Worm (Caenorhabditis elegans) whole organism, late embryonic: ENCODE results near the gene T15B12.1.

Source experiments
- C08G9.2 ChIP-seq: sonication (generic microtip); optimal IDR thresholded peaks from 2 replicates; lab custom pipeline; 2016; ENCODE audit warnings: mild to moderate bottlenecking, missing genetic modification characterization, moderate library complexity, missing compliant biosample characterization
- C38D4.7 ChIP-seq: fragments of 200-800 bp; sonication (Bioruptor generic); optimal IDR thresholded peaks from 2 replicates; lab custom pipeline; 2018; ENCODE audit warnings: mild to moderate bottlenecking, missing genetic modification characterization, moderate library complexity, missing compliant biosample characterization
- K02D7.2 ChIP-seq: sonication (generic microtip); optimal IDR thresholded peaks from 2 replicates; lab custom pipeline; 2017; ENCODE audit warnings: mild to moderate bottlenecking, missing genetic modification characterization, missing compliant biosample characterization
- ahr-1 ChIP-seq: sonication (generic microtip); optimal IDR thresholded peaks from 2 replicates; lab custom pipeline; 2016; ENCODE audit warnings: missing genetic modification characterization, missing compliant biosample characterization
- ceh-19 ChIP-seq: fragments of 200-800 bp; sonication (Bioruptor generic); optimal IDR thresholded peaks from 2 replicates; lab custom pipeline; 2018; ENCODE audit warnings: mild to moderate bottlenecking, missing genetic modification characterization, missing compliant biosample characterization
- ceh-2 ChIP-seq: sonication (generic microtip); optimal IDR thresholded peaks from 2 replicates; lab custom pipeline; 2016; ENCODE audit warnings: missing genotype, missing genetic modification characterization, missing compliant biosample characterization
- ceh-22 ChIP-seq: sonication (generic microtip); optimal IDR thresholded peaks from 2 replicates; lab custom pipeline; 2017; ENCODE audit warnings: missing biosample characterization, missing genetic modification characterization
- ceh-45 ChIP-seq: fragments of 200-800 bp; sonication (Bioruptor generic); IDR thresholded peaks from 2 replicates; pipeline ENCODE4 v1.3.6; 2022; ENCODE audit warnings: missing genetic modification reagents, missing genetic modification characterization, missing compliant biosample characterization
- ceh-48 ChIP-seq: sonication (generic microtip); optimal IDR thresholded peaks from 2 replicates; lab custom pipeline; 2016; ENCODE audit warnings: missing genetic modification characterization, inconsistent platforms, missing compliant biosample characterization
- ceh-6 ChIP-seq: fragments of 200-800 bp; sonication (Bioruptor generic); optimal IDR thresholded peaks from 2 replicates; lab custom pipeline; 2018; ENCODE audit warnings: mild to moderate bottlenecking, missing genetic modification characterization, missing compliant biosample characterization
- che-1 ChIP-seq: sonication (generic microtip); optimal IDR thresholded peaks from 2 replicates; lab custom pipeline; 2016; ENCODE audit warnings: mild to moderate bottlenecking, missing genetic modification characterization, missing compliant biosample characterization
- dmd-4 ChIP-seq: sonication (generic microtip); optimal IDR thresholded peaks from 2 replicates; lab custom pipeline; 2016; ENCODE audit warnings: borderline replicate concordance, missing genetic modification characterization, missing compliant biosample characterization
- dve-1 ChIP-seq: sonication (generic microtip); optimal IDR thresholded peaks from 2 replicates; lab custom pipeline; 2017; ENCODE audit warnings: antibody characterized with exemption, mild to moderate bottlenecking, missing genetic modification characterization, missing compliant biosample characterization
- elt-2 ChIP-seq: sonication (generic microtip); optimal IDR thresholded peaks from 2 replicates; lab custom pipeline; 2016; ENCODE audit warnings: missing genetic modification reagents, missing genetic modification characterization, missing compliant biosample characterization
- fax-1 ChIP-seq: sonication (generic microtip); optimal IDR thresholded peaks from 2 replicates; lab custom pipeline; 2016; ENCODE audit warnings: missing genotype, missing genetic modification characterization, missing compliant biosample characterization
- fkh-10 ChIP-seq: fragments of 150-350 bp; optimal IDR thresholded peaks from 2 replicates; lab custom pipeline; 2014; ENCODE audit warnings: missing biosample characterization, missing genetic modification reagents, missing genetic modification characterization
- fkh-6 ChIP-seq: sonication (generic microtip); optimal IDR thresholded peaks from 2 replicates; lab custom pipeline; 2016; ENCODE audit warnings: missing genetic modification characterization, missing compliant biosample characterization
- hlh-13 ChIP-seq: fragments of 200-800 bp; sonication (Bioruptor generic); optimal IDR thresholded peaks from 2 replicates; lab custom pipeline; 2018; ENCODE audit warnings: mild to moderate bottlenecking, missing genetic modification characterization, missing compliant biosample characterization
- hlh-15 ChIP-seq: sonication (generic microtip); optimal IDR thresholded peaks from 2 replicates; lab custom pipeline; 2016; ENCODE audit warnings: missing genetic modification characterization, missing compliant biosample characterization
- hlh-6 ChIP-seq: sonication (generic microtip); optimal IDR thresholded peaks from 2 replicates; lab custom pipeline; 2016; ENCODE audit warnings: missing genotype, missing genetic modification characterization, missing compliant biosample characterization
- hlh-8 ChIP-seq: sonication (generic microtip); optimal IDR thresholded peaks from 2 replicates; lab custom pipeline; 2016; ENCODE audit warnings: missing genotype, missing genetic modification characterization, missing compliant biosample characterization
- nfya-1 ChIP-seq: sonication (generic microtip); optimal IDR thresholded peaks from 2 replicates; lab custom pipeline; 2017; ENCODE audit warnings: missing genetic modification characterization, mild to moderate bottlenecking, missing compliant biosample characterization, antibody characterized with exemption, moderate library complexity
- nhr-232 ChIP-seq: sonication (generic microtip); optimal IDR thresholded peaks from 2 replicates; lab custom pipeline; 2016; ENCODE audit warnings: missing genetic modification characterization, missing compliant biosample characterization
- npax-4 ChIP-seq: sonication (generic microtip); optimal IDR thresholded peaks from 2 replicates; lab custom pipeline; 2016; ENCODE audit warnings: missing genetic modification characterization, missing compliant biosample characterization
- pag-3 ChIP-seq: sonication (generic microtip); optimal IDR thresholded peaks from 2 replicates; lab custom pipeline; 2016; ENCODE audit warnings: missing compliant biosample characterization, missing genetic modification characterization, borderline replicate concordance
- pat-9 ChIP-seq: fragments of 200-800 bp; sonication (Bioruptor generic); optimal IDR thresholded peaks from 2 replicates; lab custom pipeline; 2018; ENCODE audit warnings: mild to moderate bottlenecking, missing genetic modification characterization, moderate library complexity, missing compliant biosample characterization
- pha-2 ChIP-seq: sonication (generic microtip); optimal IDR thresholded peaks from 2 replicates; lab custom pipeline; 2017; ENCODE audit warnings: mild to moderate bottlenecking, missing genetic modification characterization, missing compliant biosample characterization
- pha-4 ChIP-seq: fragments of 150-350 bp; optimal IDR thresholded peaks from 2 replicates; lab custom pipeline; 2018; ENCODE audit warnings: missing biosample characterization, missing genetic modification reagents, missing genetic modification characterization
- ref-2 ChIP-seq: sonication (generic microtip); optimal IDR thresholded peaks from 2 replicates; lab custom pipeline; 2016; ENCODE audit warnings: missing genetic modification characterization, missing compliant biosample characterization
- rnt-1 ChIP-seq: sonication (generic microtip); optimal IDR thresholded peaks from 2 replicates; lab custom pipeline; 2016; ENCODE audit warnings: missing genetic modification characterization, missing compliant biosample characterization
- sdc-2 ChIP-seq: sonication (generic microtip); optimal IDR thresholded peaks from 2 replicates; lab custom pipeline; 2016; ENCODE audit warnings: missing genotype, missing genetic modification characterization, missing compliant biosample characterization
- sox-2 ChIP-seq: fragments of 200-800 bp; sonication (Bioruptor generic); IDR thresholded peaks from 2 replicates; pipeline ENCODE4 v1.3.6; 2022; ENCODE audit warnings: missing genetic modification reagents, missing genetic modification characterization, missing compliant biosample characterization
- sox-4 ChIP-seq: sonication (generic microtip); optimal IDR thresholded peaks from 2 replicates; lab custom pipeline; 2017; ENCODE audit warnings: mild to moderate bottlenecking, missing genetic modification characterization, inconsistent platforms, missing compliant biosample characterization
- tbx-2 ChIP-seq: sonication (generic microtip); optimal IDR thresholded peaks from 2 replicates; lab custom pipeline; 2016; ENCODE audit warnings: missing genetic modification characterization, missing compliant biosample characterization
- tbx-7 ChIP-seq: sonication (generic microtip); optimal IDR thresholded peaks from 2 replicates; lab custom pipeline; 2016; ENCODE audit warnings: missing genotype, missing genetic modification characterization, missing compliant biosample characterization
- unc-42 ChIP-seq: sonication (generic microtip); optimal IDR thresholded peaks from 2 replicates; lab custom pipeline; 2016; ENCODE audit warnings: missing genotype, missing genetic modification characterization, missing compliant biosample characterization
- unc-55 ChIP-seq: sonication (generic microtip); optimal IDR thresholded peaks from 2 replicates; lab custom pipeline; 2017; ENCODE audit warnings: missing biosample characterization, missing genetic modification reagents, missing genetic modification characterization
- ztf-16 ChIP-seq: sonication (generic microtip); optimal IDR thresholded peaks from 2 replicates; lab custom pipeline; 2017; ENCODE audit warnings: missing genetic modification characterization, missing compliant biosample characterization

Gene T15B12.1

ce11 chrIII:5310940-5311339 is 23.0 kb downstream of the T15B12.1 start, which contains the start of gene pqe-1:
pqe-1 (plus strand) TSS chrIII:5311240.
- TF ChIP-seq ref-2 (tag; lab: Kevin White, UChicago), result no peak
- no peak for TF ChIP-seq fkh-6
- no peak for TF ChIP-seq nfya-1 (tag; lab: Kevin White, UChicago)
- no peak for TF ChIP-seq fkh-10 (GFP tag; lab: Kevin White, UChicago)
- no peak for TF ChIP-seq hlh-15 (tag; lab: Kevin White, UChicago)
- no peak for TF ChIP-seq pha-2 (tag; lab: Kevin White, UChicago)
- no peak for TF ChIP-seq sox-4 (tag; lab: Kevin White, UChicago)
- no peak for TF ChIP-seq ceh-48 (tag; lab: Kevin White, UChicago)
- no peak for TF ChIP-seq ceh-6 (GFP tag; lab: Kevin White, UChicago)
- TF ChIP-seq pat-9 (tag; lab: Kevin White, UChicago), result no peak
- no peak for TF ChIP-seq C38D4.7 (GFP tag; lab: Kevin White, UChicago)
- TF ChIP-seq pag-3, result no peak
- no peak for TF ChIP-seq sdc-2 (tag; lab: Kevin White, UChicago)
- TF ChIP-seq ceh-45 (GFP tag; lab: Robert Waterston, UW), result no peak
- no peak for TF ChIP-seq nhr-232 (tag; lab: Kevin White, UChicago)
- no peak for TF ChIP-seq hlh-6 (tag; lab: Kevin White, UChicago)
- no peak for TF ChIP-seq hlh-8 (tag; lab: Kevin White, UChicago)
- TF ChIP-seq sox-2 (GFP tag; lab: Robert Waterston, UW), result no peak

- TF ChIP-seq fax-1 (tag; lab: Kevin White, UChicago) (no peak), unc-55 (GFP tag; lab: Kevin White, UChicago) (no peak), pha-2 (tag; lab: Kevin White, UChicago) (no peak), unc-42 (tag; lab: Kevin White, UChicago) (no peak), fkh-10 (GFP tag; lab: Kevin White, UChicago) (no peak), ceh-19 (GFP tag; lab: Kevin White, UChicago) (no peak), rnt-1 (tag; lab: Kevin White, UChicago) (no peak), tbx-2 (no peak), ceh-2 (tag; lab: Kevin White, UChicago) (no peak)
These were observed 30.6 kb downstream of the T15B12.1 start for ce11 chrIII:5318610-5319009.

ce11 chrIII:5321661-5322060 is 33.7 kb downstream of the T15B12.1 start, which contains the start of gene F52C9.3:
F52C9.3 (plus strand) TSS chrIII:5321885.
- TF ChIP-seq hlh-13 (GFP tag; lab: Kevin White, UChicago) (no peak), ceh-45 (GFP tag; lab: Robert Waterston, UW) (no peak)

ce11 chrIII:5326323-5326722 is 38.3 kb downstream of the T15B12.1 start, which contains the start of gene sorf-2:
sorf-2 (plus strand) TSS chrIII:5326623.
- TF ChIP-seq che-1 (tag; lab: Kevin White, UChicago) (no peak), elt-2 (tag; lab: Kevin White, UChicago) (no peak), ahr-1 (tag; lab: Kevin White, UChicago) (no peak), ceh-22 (no peak), C08G9.2 (tag; lab: Kevin White, UChicago) (no peak), dmd-4 (tag; lab: Kevin White, UChicago) (no peak), ref-2 (tag; lab: Kevin White, UChicago) (no peak), ztf-16 (tag; lab: Kevin White, UChicago) (no peak), npax-4 (tag; lab: Kevin White, UChicago) (no peak), pha-4 (no peak), K02D7.2 (tag; lab: Kevin White, UChicago) (no peak), dve-1 (tag; lab: Kevin White, UChicago) (no peak), pat-9 (tag; lab: Kevin White, UChicago) (no peak), tbx-7 (tag; lab: Kevin White, UChicago) (no peak)
- TF ChIP-seq, all 69 proteins: peak for 0
